ENCODE assay signal across 1 fruit fly cellular context in genomic region chr3L:11422338-11422802, dm6.
TF ChIP-seq lines count a peak whose summit lies in the region.

No protein-coding gene starts in this region.

TF ChIP-seq in whole organism, embryonic, 481 proteins besides CTCF, POLR2A, EP300 and RAD21 (continued from another document and continues in another):
- TF ChIP-seq bab2 (GFP tag; optimal IDR thresholded peaks at IDR 0.05; lab: Kevin White, UChicago) (peak; percentile 50), D19A (tag; optimal IDR thresholded peaks at IDR 0.05; lab: Kevin White, UChicago) (peak; percentile 69), CG6813 (GFP tag; optimal IDR thresholded peaks at IDR 0.05; lab: Kevin White, UChicago) (peak; percentile 78), CG12155 (GFP tag; optimal IDR thresholded peaks at IDR 0.05; lab: Kevin White, UChicago) (peak; percentile 26), sima (GFP tag; optimal IDR thresholded peaks at IDR 0.05; lab: Kevin White, UChicago) (peak; percentile 8), Hand (GFP tag; optimal IDR thresholded peaks at IDR 0.05; lab: Kevin White, UChicago) (peak; percentile 23), CG17568 (GFP tag; optimal IDR thresholded peaks at IDR 0.05; lab: Kevin White, UChicago) (no peak), CG6254 (GFP tag; optimal IDR thresholded peaks at IDR 0.05; lab: Kevin White, UChicago) (peak; percentile 71), fru (optimal IDR thresholded peaks at IDR 0.05; lab: Kevin White, UChicago) (no peak), CG11093 (GFP tag; IDR thresholded peaks at IDR 0.05; lab: Robert Waterston, UW) (peak; percentile 83), zen (tag; optimal IDR thresholded peaks at IDR 0.05; lab: Kevin White, UChicago) (peak; percentile 88), CG10462 (GFP tag; optimal IDR thresholded peaks at IDR 0.05; lab: Kevin White, UChicago) (peak; percentile 9), CG1602 (GFP tag; optimal IDR thresholded peaks at IDR 0.05; lab: Kevin White, UChicago) (peak; percentile 71), TFAM (GFP tag; optimal IDR thresholded peaks at IDR 0.05; lab: Kevin White, UChicago) (peak; percentile 14), tna (GFP tag; IDR thresholded peaks at IDR 0.05; lab: Robert Waterston, UW; ENCODE audit: partially characterized antibody) (no peak), YL-1 (GFP tag; optimal IDR thresholded peaks at IDR 0.05; lab: Kevin White, UChicago) (peak; percentile 5), CG8944 (GFP tag; optimal IDR thresholded peaks at IDR 0.05; lab: Kevin White, UChicago) (peak; percentile 31), pho (GFP tag; optimal IDR thresholded peaks at IDR 0.05; lab: Kevin White, UChicago) (peak; percentile 43), tin (GFP tag; optimal IDR thresholded peaks at IDR 0.05; lab: Kevin White, UChicago) (peak; percentile 75), unpg (GFP tag; optimal IDR thresholded peaks at IDR 0.05; lab: Kevin White, UChicago) (peak; percentile 77), p53 (GFP tag; optimal IDR thresholded peaks at IDR 0.05; lab: Kevin White, UChicago) (no peak), Side (GFP tag; optimal IDR thresholded peaks at IDR 0.05; lab: Kevin White, UChicago) (peak; percentile 69), CG42726 (GFP tag; IDR thresholded peaks at IDR 0.05; lab: Robert Waterston, UW; ENCODE audit: partially characterized antibody) (no peak), inv (GFP tag; IDR thresholded peaks at IDR 0.05; lab: Robert Waterston, UW; ENCODE audit: partially characterized antibody) (no peak), HLHmδ (GFP tag; optimal IDR thresholded peaks at IDR 0.05; lab: Kevin White, UChicago) (no peak), Pdp1 (GFP tag; optimal IDR thresholded peaks at IDR 0.05; lab: Kevin White, UChicago) (peak; percentile 65 to 66), lbe (GFP tag; optimal IDR thresholded peaks at IDR 0.05; lab: Kevin White, UChicago) (no peak), al (GFP tag; IDR thresholded peaks at IDR 0.05; lab: Robert Waterston, UW) (no peak), Spps (tag; optimal IDR thresholded peaks at IDR 0.05; lab: Kevin White, UChicago) (peak; percentile 89), ranshi (GFP tag; IDR thresholded peaks at IDR 0.05; lab: Robert Waterston, UW) (peak; percentile 79; the same call in 1 of the 2 replicates), Dp (GFP tag; optimal IDR thresholded peaks at IDR 0.05; lab: Kevin White, UChicago) (no peak), CG17385 (GFP tag; optimal IDR thresholded peaks at IDR 0.05; lab: Kevin White, UChicago) (peak; percentile 54), CG2116 (GFP tag; optimal IDR thresholded peaks at IDR 0.05; lab: Kevin White, UChicago) (no peak), CG14050 (GFP tag; IDR thresholded peaks at IDR 0.05; lab: Robert Waterston, UW) (peak; percentile 65; the same call in 2 of the 3 replicates), slou (GFP tag; optimal IDR thresholded peaks at IDR 0.05; lab: Kevin White, UChicago) (no peak), Atf3 (GFP tag; optimal IDR thresholded peaks at IDR 0.05; lab: Kevin White, UChicago) (peak; percentile 54), CG13287 (GFP tag; IDR thresholded peaks at IDR 0.05; lab: Robert Waterston, UW; ENCODE audit: partially characterized antibody) (no peak), sc (optimal IDR thresholded peaks at IDR 0.05; lab: Kevin White, UChicago) (no peak), sc (GFP tag; optimal IDR thresholded peaks at IDR 0.05; lab: Kevin White, UChicago) (peak; percentile 64), Asciz (GFP tag; optimal IDR thresholded peaks at IDR 0.05; lab: Kevin White, UChicago) (peak; percentile 80), vnd (GFP tag; IDR thresholded peaks at IDR 0.05; lab: Robert Waterston, UW; ENCODE audit: partially characterized antibody) (0 out of 3 replicates have a peak, but pooled peaks have one; percentile 30), ro (GFP tag; IDR thresholded peaks at IDR 0.05; lab: Robert Waterston, UW) (peak; percentile 62; the same call in 1 of the 2 replicates), CG12769 (tag; optimal IDR thresholded peaks at IDR 0.05; lab: Kevin White, UChicago) (no peak), HLH4C (GFP tag; IDR thresholded peaks at IDR 0.05; lab: Robert Waterston, UW; ENCODE audit: partially characterized antibody) (no peak), Trl (optimal IDR thresholded peaks at IDR 0.05; lab: Kevin White, UChicago) (no peak), Trl (GFP tag; optimal IDR thresholded peaks at IDR 0.05; lab: Kevin White, UChicago) (peak; percentile 39), H15 (GFP tag; IDR thresholded peaks at IDR 0.05; lab: Robert Waterston, UW) (peak; percentile 76), Stat92E (GFP tag; optimal IDR thresholded peaks at IDR 0.05; lab: Kevin White, UChicago) (no peak), dati (GFP tag; IDR thresholded peaks at IDR 0.05; lab: Robert Waterston, UW) (peak; percentile 46), ato (GFP tag; IDR thresholded peaks at IDR 0.05; lab: Robert Waterston, UW; ENCODE audit: partially characterized antibody) (no peak), cad (GFP tag; optimal IDR thresholded peaks at IDR 0.05; lab: Kevin White, UChicago) (no peak), run (tag; optimal IDR thresholded peaks at IDR 0.05; lab: Kevin White, UChicago) (peak; percentile 48), Xbp1 (GFP tag; optimal IDR thresholded peaks at IDR 0.05; lab: Kevin White, UChicago) (peak; percentile 54), twi (tag; optimal IDR thresholded peaks at IDR 0.05; lab: Kevin White, UChicago) (no peak), tap (tag; optimal IDR thresholded peaks at IDR 0.05; lab: Kevin White, UChicago) (peak; percentile 16), CG4730 (GFP tag; IDR thresholded peaks at IDR 0.05; lab: Robert Waterston, UW) (peak; percentile 61; the same call in 1 of the 2 replicates), knrl (GFP tag; IDR thresholded peaks at IDR 0.05; lab: Robert Waterston, UW; ENCODE audit: partially characterized antibody) (no peak), CG10147 (GFP tag; optimal IDR thresholded peaks at IDR 0.05; lab: Kevin White, UChicago) (peak; percentile 25), Ets97D (GFP tag; optimal IDR thresholded peaks at IDR 0.05; lab: Kevin White, UChicago) (no peak), CG18764 (GFP tag; optimal IDR thresholded peaks at IDR 0.05; lab: Kevin White, UChicago) (peak; percentile 61), CG10267 (tag; optimal IDR thresholded peaks at IDR 0.05; lab: Kevin White, UChicago) (peak; percentile 85), CHES-1-like (GFP tag; optimal IDR thresholded peaks at IDR 0.05; lab: Kevin White, UChicago) (peak; percentile 44), CG11398 (GFP tag; optimal IDR thresholded peaks at IDR 0.05; lab: Kevin White, UChicago) (peak; percentile 19), CG14667 (GFP tag; IDR thresholded peaks at IDR 0.05; lab: Robert Waterston, UW) (peak; percentile 52; the same call in 1 of the 2 replicates), BEAF-32 (GFP tag; optimal IDR thresholded peaks at IDR 0.05; lab: Kevin White, UChicago) (no peak), CG6791 (GFP tag; IDR thresholded peaks at IDR 0.05; lab: Robert Waterston, UW; ENCODE audit: partially characterized antibody) (no peak), CG3726 (GFP tag; IDR thresholded peaks at IDR 0.05; lab: Robert Waterston, UW) (peak; percentile 78; the same call in 1 of the 3 replicates), Vsx1 (GFP tag; optimal IDR thresholded peaks at IDR 0.05; lab: Kevin White, UChicago) (peak; percentile 61), ase (GFP tag; IDR thresholded peaks at IDR 0.05; lab: Robert Waterston, UW) (peak; percentile 76; the same call in 2 of the 3 replicates), schlank (tag; optimal IDR thresholded peaks at IDR 0.05; lab: Kevin White, UChicago) (no peak), CG7963 (GFP tag; IDR thresholded peaks at IDR 0.05; lab: Robert Waterston, UW; ENCODE audit: partially characterized antibody) (no peak), hbn (GFP tag; IDR thresholded peaks at IDR 0.05; lab: Robert Waterston, UW; ENCODE audit: partially characterized antibody) (no peak), CG8290 (GFP tag; optimal IDR thresholded peaks at IDR 0.05; lab: Kevin White, UChicago) (no peak), CG8290 (tag; optimal IDR thresholded peaks at IDR 0.05; lab: Kevin White, UChicago) (peak in 1 of 2 experiments; percentile 25), Dbx (GFP tag; IDR thresholded peaks at IDR 0.05; lab: Robert Waterston, UW) (0 out of 3 replicates have a peak, but pooled peaks have one; percentile 24), CG2678 (tag; optimal IDR thresholded peaks at IDR 0.05; lab: Kevin White, UChicago) (peak; percentile 88), Nf-YA (GFP tag; IDR thresholded peaks at IDR 0.05; lab: Robert Waterston, UW) (0 out of 2 replicates have a peak, but pooled peaks have one; percentile 29), hth (optimal IDR thresholded peaks at IDR 0.05; lab: Kevin White, UChicago) (no peak), CG12236 (GFP tag; optimal IDR thresholded peaks at IDR 0.05; lab: Kevin White, UChicago) (peak; percentile 23), CG6765 (GFP tag; optimal IDR thresholded peaks at IDR 0.05; lab: Kevin White, UChicago) (peak; percentile 38), Doc3 (GFP tag; IDR thresholded peaks at IDR 0.05; lab: Robert Waterston, UW; ENCODE audit: partially characterized antibody) (no peak), CG6175 (GFP tag; IDR thresholded peaks at IDR 0.05; lab: Robert Waterston, UW) (0 out of 3 replicates have a peak, but pooled peaks have one; percentile 29), CG16815 (GFP tag; optimal IDR thresholded peaks at IDR 0.05; lab: Kevin White, UChicago) (peak; percentile 58), Deaf1 (tag; optimal IDR thresholded peaks at IDR 0.05; lab: Kevin White, UChicago) (no peak), pnt (GFP tag; optimal IDR thresholded peaks at IDR 0.05; lab: Kevin White, UChicago) (peak; percentile 68), Dip3 (GFP tag; optimal IDR thresholded peaks at IDR 0.05; lab: Kevin White, UChicago) (no peak), unc-4 (GFP tag; IDR thresholded peaks at IDR 0.05; lab: Robert Waterston, UW; ENCODE audit: partially characterized antibody) (no peak), Dip2 (GFP tag; IDR thresholded peaks at IDR 0.05; lab: Robert Waterston, UW) (0 out of 2 replicates have a peak, but pooled peaks have one; percentile 14), CG14860 (GFP tag; IDR thresholded peaks at IDR 0.05; lab: Robert Waterston, UW; ENCODE audit: partially characterized antibody) (no peak), CG6689 (GFP tag; IDR thresholded peaks at IDR 0.05; lab: Robert Waterston, UW) (peak; percentile 88), HmgD (GFP tag; optimal IDR thresholded peaks at IDR 0.05; lab: Kevin White, UChicago) (no peak), Mad (GFP tag; optimal IDR thresholded peaks at IDR 0.05; lab: Kevin White, UChicago) (peak; percentile 46), Meics (GFP tag; optimal IDR thresholded peaks at IDR 0.05; lab: Kevin White, UChicago) (peak; percentile 65), dm (GFP tag; optimal IDR thresholded peaks at IDR 0.05; lab: Kevin White, UChicago) (peak; percentile 19), repo (GFP tag; optimal IDR thresholded peaks at IDR 0.05; lab: Kevin White, UChicago) (peak; percentile 28), Bgb (GFP tag; IDR thresholded peaks at IDR 0.05; lab: Robert Waterston, UW; ENCODE audit: partially characterized antibody) (no peak), PHDP (tag; optimal IDR thresholded peaks at IDR 0.05; lab: Kevin White, UChicago) (peak; percentile 58), grau (tag; optimal IDR thresholded peaks at IDR 0.05; lab: Kevin White, UChicago) (peak; percentile 65), CrebB (tag; optimal IDR thresholded peaks at IDR 0.05; lab: Kevin White, UChicago) (no peak), CG16813 (GFP tag; IDR thresholded peaks at IDR 0.05; lab: Robert Waterston, UW; ENCODE audit: partially characterized antibody) (no peak), ind (GFP tag; optimal IDR thresholded peaks at IDR 0.05; lab: Kevin White, UChicago) (peak; percentile 66), Ptx1 (GFP tag; IDR thresholded peaks at IDR 0.05; lab: Robert Waterston, UW) (peak; percentile 78), CG3847 (GFP tag; IDR thresholded peaks at IDR 0.05; lab: Robert Waterston, UW) (peak; percentile 68), CG7987 (GFP tag; optimal IDR thresholded peaks at IDR 0.05; lab: Kevin White, UChicago) (no peak), bcd (GFP tag; optimal IDR thresholded peaks at IDR 0.05; lab: Kevin White, UChicago) (peak; percentile 57), C15 (GFP tag; IDR thresholded peaks at IDR 0.05; lab: Robert Waterston, UW) (no peak), ham (GFP tag; IDR thresholded peaks at IDR 0.05; lab: Robert Waterston, UW) (no peak), Tbp (GFP tag; optimal IDR thresholded peaks at IDR 0.05; lab: Kevin White, UChicago) (no peak), CG8089 (GFP tag; optimal IDR thresholded peaks at IDR 0.05; lab: Kevin White, UChicago) (no peak), tup (GFP tag; optimal IDR thresholded peaks at IDR 0.05; lab: Kevin White, UChicago) (no peak), Eip74EF (GFP tag; optimal IDR thresholded peaks at IDR 0.05; lab: Kevin White, UChicago) (peak in 1 of 2 experiments; percentile 58), CG2889 (GFP tag; IDR thresholded peaks at IDR 0.05; lab: Robert Waterston, UW) (0 out of 3 replicates have a peak, but pooled peaks have one; percentile 11), CG11560 (tag; IDR thresholded peaks at IDR 0.05; lab: Robert Waterston, UW) (0 out of 3 replicates have a peak, but pooled peaks have one; percentile 44), gro (GFP tag; optimal IDR thresholded peaks at IDR 0.05; lab: Kevin White, UChicago) (no peak), lmd (GFP tag; IDR thresholded peaks at IDR 0.05; lab: Robert Waterston, UW) (peak; percentile 83), CG8478 (optimal IDR thresholded peaks at IDR 0.05; lab: Kevin White, UChicago) (no peak), emc (GFP tag; optimal IDR thresholded peaks at IDR 0.05; lab: Kevin White, UChicago) (no peak), grn (GFP tag; optimal IDR thresholded peaks at IDR 0.05; lab: Kevin White, UChicago) (no peak), CG8924 (tag; optimal IDR thresholded peaks at IDR 0.05; lab: Kevin White, UChicago) (peak; percentile 56), CG15269 (tag; optimal IDR thresholded peaks at IDR 0.05; lab: Kevin White, UChicago) (peak; percentile 64), Camta (GFP tag; optimal IDR thresholded peaks at IDR 0.05; lab: Kevin White, UChicago) (peak; percentile 14), CG17612 (GFP tag; IDR thresholded peaks at IDR 0.05; lab: Robert Waterston, UW) (peak; percentile 26; the same call in 1 of the 2 replicates), Ada2b (GFP tag; IDR thresholded peaks at IDR 0.05; lab: Robert Waterston, UW) (peak; percentile 69), Gug (GFP tag; IDR thresholded peaks at IDR 0.05; lab: Robert Waterston, UW) (peak; percentile 31; the same call in 2 of the 4 replicates), CG7928 (GFP tag; optimal IDR thresholded peaks at IDR 0.05; lab: Kevin White, UChicago) (no peak), CG7786 (GFP tag; optimal IDR thresholded peaks at IDR 0.05; lab: Kevin White, UChicago) (peak; percentile 62), CG32772 (GFP tag; IDR thresholded peaks at IDR 0.05; lab: Robert Waterston, UW) (peak; percentile 86), Med (GFP tag; lab: Kevin White, UChicago) (peak; percentile 89)
